Worm (Caenorhabditis elegans) whole organism, young adult: ENCODE results near the gene C13F10.1.

Experiments
- lag-1 ChIP-seq: fragments of 200-800 bp; sonication (Bioruptor generic); IDR thresholded peaks from 2 replicates; pipeline ENCODE4 v1.3.6; 2022; ENCODE audit warnings: missing genetic modification reagents, missing genetic modification characterization, missing compliant biosample characterization
- unc-62 ChIP-seq: fragments of 150-350 bp; optimal IDR thresholded peaks from 2 replicates; lab custom pipeline; 2014; ENCODE audit warnings: missing biosample characterization, missing genetic modification reagents, missing genetic modification characterization

- TF ChIP-seq lag-1 (GFP tag; lab: Robert Waterston, UW) (no peak), unc-62 (GFP tag; lab: Kevin White, UChicago) (no peak)
Measured at ce11 chrV:7266021-7266420, 42.1 kb downstream of the C13F10.1 start, which contains the start of gene C13A2.7.
